Worm (Caenorhabditis elegans) whole organism, early embryonic: ENCODE results near the gene C50F4.16.

Source experiments
- B0310.2 ChIP-seq: sonication (generic microtip); optimal IDR thresholded peaks from 2 replicates; lab custom pipeline; 2016; ENCODE audit warnings: mild to moderate bottlenecking, missing genetic modification characterization, missing compliant biosample characterization
- F13C5.2 ChIP-seq: sonication (generic microtip); optimal IDR thresholded peaks from 2 replicates; lab custom pipeline; 2017; ENCODE audit warnings: mild to moderate bottlenecking, missing genetic modification characterization, inconsistent platforms, missing compliant biosample characterization
- aly-1 ChIP-seq: sonication (generic microtip); optimal IDR thresholded peaks from 2 replicates; lab custom pipeline; 2016; ENCODE audit warnings: missing genetic modification characterization, missing compliant biosample characterization
- ama-1 ChIP-seq: fragments of 150-350 bp; optimal IDR thresholded peaks from 2 replicates; lab custom pipeline; 2014
- ceh-13 ChIP-seq: fragments of 200-800 bp; sonication (Bioruptor generic); optimal IDR thresholded peaks from 2 replicates; lab custom pipeline; 2018; ENCODE audit warnings: mild to moderate bottlenecking, missing genetic modification characterization, missing compliant biosample characterization
- ceh-36 ChIP-seq: sonication (generic microtip); optimal IDR thresholded peaks from 2 replicates; lab custom pipeline; 2016; ENCODE audit warnings: missing genetic modification characterization, inconsistent platforms, missing compliant biosample characterization
- ets-7 ChIP-seq: sonication (generic microtip); optimal IDR thresholded peaks from 2 replicates; lab custom pipeline; 2016; ENCODE audit warnings: missing genotype, missing genetic modification characterization, missing compliant biosample characterization
- flt-1 ChIP-seq: fragments of 200-800 bp; sonication (Bioruptor generic); IDR thresholded peaks from 2 replicates; pipeline ENCODE4 v1.3.6; 2022; ENCODE audit warnings: missing genetic modification characterization, missing compliant biosample characterization
- hmbx-1 ChIP-seq: sonication (generic microtip); optimal IDR thresholded peaks from 2 replicates; lab custom pipeline; 2016; ENCODE audit warnings: mild to moderate bottlenecking, missing genetic modification characterization, missing compliant biosample characterization
- hmg-4 ChIP-seq: fragments of 200-800 bp; sonication (Bioruptor generic); optimal IDR thresholded peaks from 2 replicates; lab custom pipeline; 2018; ENCODE audit warnings: mild to moderate bottlenecking, missing genetic modification characterization, missing compliant biosample characterization
- hnd-1 ChIP-seq: sonication (generic microtip); optimal IDR thresholded peaks from 2 replicates; lab custom pipeline; 2016; ENCODE audit warnings: missing genetic modification characterization, missing compliant biosample characterization
- pes-1 ChIP-seq: fragments of 200-800 bp; sonication (Bioruptor generic); IDR thresholded peaks from 2 replicates; pipeline ENCODE4 v1.3.6; 2022; ENCODE audit warnings: missing genetic modification reagents, missing genetic modification characterization, missing compliant biosample characterization
- scrt-1 ChIP-seq: fragments of 200-800 bp; sonication (Bioruptor generic); IDR thresholded peaks from 2 replicates; pipeline ENCODE4 v1.3.6; 2022; ENCODE audit warnings: missing genetic modification characterization, missing compliant biosample characterization
- sea-1 ChIP-seq: fragments of 200-800 bp; sonication (Bioruptor generic); conservative IDR thresholded peaks from 2 replicates; pipeline ENCODE4 v1.3.6; 2022; ENCODE audit warnings: missing genetic modification characterization, missing compliant biosample characterization
- tbx-11 ChIP-seq: fragments of 200-800 bp; sonication (Bioruptor generic); IDR thresholded peaks from 2 replicates; pipeline ENCODE4 v1.3.6; 2022; ENCODE audit warnings: missing genetic modification characterization, missing compliant biosample characterization
- tbx-37 ChIP-seq: fragments of 200-800 bp; sonication (Bioruptor generic); conservative IDR thresholded peaks from 2 replicates; pipeline ENCODE4 v1.3.6; 2022; ENCODE audit warnings: missing genetic modification reagents, missing genetic modification characterization, missing compliant biosample characterization
- tra-4 ChIP-seq: sonication (generic microtip); optimal IDR thresholded peaks from 2 replicates; lab custom pipeline; 2017; ENCODE audit warnings: missing genetic modification characterization, missing compliant biosample characterization

C50F4.16 gene

ce11 chrV:9503152-9503817, 38.1 kb downstream of the C50F4.16 start:
- TF ChIP-seq pes-1 (GFP tag; lab: Robert Waterston, UW), result no peak; the same call in 1 of the 2 replicates
- peak; percentile 97 for TF ChIP-seq scrt-1 (GFP tag; lab: Robert Waterston, UW)
- TF ChIP-seq hmg-4 (GFP tag; lab: Kevin White, UChicago), result peak; percentile 96
- peak; percentile 94 for TF ChIP-seq tbx-11 (GFP tag; lab: Robert Waterston, UW)
- peak; percentile 84 for TF ChIP-seq ceh-13
- peak; percentile 96 for TF ChIP-seq sea-1 (GFP tag; lab: Robert Waterston, UW)
- TF ChIP-seq flt-1 (GFP tag; lab: Robert Waterston, UW), result peak; percentile 96
- TF ChIP-seq hmbx-1 (tag; lab: Kevin White, UChicago), result peak; percentile 74
- no peak for TF ChIP-seq ama-1 (lab: Kevin White, UChicago)
- TF ChIP-seq ceh-36 (tag; lab: Kevin White, UChicago), result peak; percentile 91
- peak; percentile 92 for TF ChIP-seq tbx-37 (GFP tag; lab: Robert Waterston, UW)
- peak; percentile 87 for TF ChIP-seq hnd-1 (tag; lab: Kevin White, UChicago)
- peak; percentile 91 for TF ChIP-seq F13C5.2
- peak; percentile 93 for TF ChIP-seq B0310.2
- peak; percentile 76 for TF ChIP-seq ets-7 (tag; lab: Kevin White, UChicago)
- TF ChIP-seq tra-4, result peak; percentile 75
- peak; percentile 91 for TF ChIP-seq aly-1

- TF ChIP-seq tbx-11 (GFP tag; lab: Robert Waterston, UW), result no peak
- TF ChIP-seq ama-1 (lab: Kevin White, UChicago), result no peak
- TF ChIP-seq ceh-36 (tag; lab: Kevin White, UChicago), result no peak
- TF ChIP-seq hnd-1 (tag; lab: Kevin White, UChicago), result no peak
- TF ChIP-seq F13C5.2, result no peak
- no peak for TF ChIP-seq tbx-37 (GFP tag; lab: Robert Waterston, UW)
- TF ChIP-seq ceh-13, result no peak
- TF ChIP-seq flt-1 (GFP tag; lab: Robert Waterston, UW), result no peak
- no peak for TF ChIP-seq tra-4
- TF ChIP-seq sea-1 (GFP tag; lab: Robert Waterston, UW), result no peak
- no peak for TF ChIP-seq B0310.2
- TF ChIP-seq pes-1 (GFP tag; lab: Robert Waterston, UW), result no peak
Measured at ce11 chrV:9500826-9501451, 40.5 kb downstream of the C50F4.16 start, which contains the start of gene swt-5. Gene swt-5, plus strand, starts transcription at chrV:9501401.

ce11 chrV:9499295-9499694, 42.1 kb downstream of the C50F4.16 start:
- TF ChIP-seq ama-1 (lab: Kevin White, UChicago), result no peak
- no peak for TF ChIP-seq flt-1 (GFP tag; lab: Robert Waterston, UW)
- no peak for TF ChIP-seq B0310.2
- no peak for TF ChIP-seq pes-1 (GFP tag; lab: Robert Waterston, UW)
- TF ChIP-seq sea-1 (GFP tag; lab: Robert Waterston, UW), result no peak
- no peak for TF ChIP-seq hmg-4 (GFP tag; lab: Kevin White, UChicago)
- TF ChIP-seq tra-4, result no peak
- TF ChIP-seq aly-1, result no peak
- no peak for TF ChIP-seq ets-7 (tag; lab: Kevin White, UChicago)
- no peak for TF ChIP-seq tbx-11 (GFP tag; lab: Robert Waterston, UW)
- TF ChIP-seq F13C5.2, result no peak
- TF ChIP-seq ceh-13, result no peak
- no peak for TF ChIP-seq tbx-37 (GFP tag; lab: Robert Waterston, UW)
- TF ChIP-seq hnd-1 (tag; lab: Kevin White, UChicago), result no peak

ce11 chrV:9496742-9497141, 44.7 kb downstream of the C50F4.16 start, which contains the start of gene gsnl-1:
Gene gsnl-1, plus strand, starts transcription at chrV:9497042.
- TF ChIP-seq tra-4, result no peak
- TF ChIP-seq ama-1 (lab: Kevin White, UChicago), result no peak
- TF ChIP-seq pes-1 (GFP tag; lab: Robert Waterston, UW), result no peak
- TF ChIP-seq ceh-36 (tag; lab: Kevin White, UChicago), result no peak
- no peak for TF ChIP-seq aly-1
- TF ChIP-seq ceh-13, result no peak
- no peak for TF ChIP-seq hmg-4 (GFP tag; lab: Kevin White, UChicago)
- no peak for TF ChIP-seq hmbx-1 (tag; lab: Kevin White, UChicago)
- TF ChIP-seq B0310.2, result no peak
- no peak for TF ChIP-seq sea-1 (GFP tag; lab: Robert Waterston, UW)
- TF ChIP-seq F13C5.2, result no peak

ce11 chrV:9492460-9492859, 48.9 kb downstream of the C50F4.16 start:
- TF ChIP-seq pes-1 (GFP tag; lab: Robert Waterston, UW) (no peak), scrt-1 (GFP tag; lab: Robert Waterston, UW) (no peak), tbx-37 (GFP tag; lab: Robert Waterston, UW) (no peak), ceh-13 (no peak), sea-1 (GFP tag; lab: Robert Waterston, UW) (no peak), aly-1 (no peak), ceh-36 (tag; lab: Kevin White, UChicago) (no peak), hnd-1 (tag; lab: Kevin White, UChicago) (no peak), B0310.2 (no peak)

ce11 chrV:9491440-9492160, 49.8 kb downstream of the C50F4.16 start, which contains the start of gene K06A4.7:
Gene K06A4.7, minus strand, starts transcription at chrV:9491490.
- TF ChIP-seq B0310.2 (no peak), ets-7 (tag; lab: Kevin White, UChicago) (no peak), tbx-11 (GFP tag; lab: Robert Waterston, UW) (no peak), sea-1 (GFP tag; lab: Robert Waterston, UW) (no peak), ceh-36 (tag; lab: Kevin White, UChicago) (no peak), flt-1 (GFP tag; lab: Robert Waterston, UW) (no peak), pes-1 (GFP tag; lab: Robert Waterston, UW) (no peak)
